Worm (Caenorhabditis elegans) whole organism, L2 larva: ENCODE results near the gene C31H2.4.

Source experiments
- ama-1 ChIP-seq: fragments of 150-350 bp; optimal IDR thresholded peaks from 2 replicates; lab custom pipeline; 2018; ENCODE audit warnings: inconsistent platforms
- ceh-82 ChIP-seq: fragments of 150-350 bp; optimal IDR thresholded peaks from 2 replicates; lab custom pipeline; 2014; ENCODE audit warnings: missing biosample characterization, missing genetic modification characterization
- elt-1 ChIP-seq: fragments of 150-350 bp; optimal IDR thresholded peaks from 2 replicates; lab custom pipeline; 2014; ENCODE audit warnings: missing biosample characterization, missing genetic modification characterization
- lsy-2 ChIP-seq, 2 experiments: fragments of 150-350 bp in 1 of 2; sonication (generic microtip) in 1 of 2; optimal IDR thresholded peaks; 2 replicates each; lab custom pipeline; 2014 to 2017; ENCODE audit warnings: missing biosample characterization in 2 of 2, missing genetic modification characterization in 2 of 2
- nhr-25 ChIP-seq: fragments of 150-350 bp; sonication (generic microtip); optimal IDR thresholded peaks from 3 replicates; lab custom pipeline; 2014; ENCODE audit warnings: missing biosample characterization, missing genetic modification characterization
- nhr-77 ChIP-seq: fragments of 150-350 bp; optimal IDR thresholded peaks from 2 replicates; lab custom pipeline; 2014; ENCODE audit warnings: missing biosample characterization, missing genetic modification characterization
- unc-55 ChIP-seq: fragments of 150-350 bp; sonication (generic microtip); optimal IDR thresholded peaks from 3 replicates; lab custom pipeline; 2014; ENCODE audit warnings: missing biosample characterization, missing genetic modification reagents, missing genetic modification characterization

DNA sequence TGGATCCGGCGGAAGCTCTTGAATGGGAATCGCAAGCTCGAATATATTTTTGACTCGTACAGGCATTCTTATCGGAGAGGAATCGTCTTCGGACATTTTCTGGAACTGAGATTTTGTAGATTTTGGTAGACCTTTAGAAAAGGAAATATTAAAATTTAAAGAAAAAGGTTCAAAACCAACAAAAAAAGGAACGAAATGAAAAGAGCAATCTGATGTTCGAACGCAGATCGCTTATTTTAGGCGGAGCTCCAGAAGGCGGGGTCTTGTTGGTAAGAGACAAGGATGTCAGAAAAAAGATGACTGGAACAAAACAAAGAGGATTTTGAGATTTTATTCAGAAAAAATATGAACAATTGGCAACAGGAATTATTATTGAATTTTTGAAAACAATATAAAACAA lies 52.5 kb downstream of the C31H2.4 start, which contains the start of gene C42D8.9:
- TF ChIP-seq nhr-77 (tag; lab: Kevin White, UChicago) = no peak
- no peak for TF ChIP-seq ceh-82
- no peak for TF ChIP-seq lsy-2 (tag; optimal IDR thresholded peaks at IDR 0.05; lab: Kevin White, UChicago)
- TF ChIP-seq nhr-25 = no peak
- no peak for TF ChIP-seq unc-55 (GFP tag; lab: Kevin White, UChicago)
- TF ChIP-seq ama-1 (lab: Kevin White, UChicago) = no peak
- TF ChIP-seq elt-1 (tag; lab: Kevin White, UChicago) = no peak
